Fruit fly (Drosophila melanogaster) whole organism, embryonic: ENCODE data around the gene AnxB9.
A peak's percentile ranks its signal among the peaks of the same experiment; 100 is the strongest.

Experiments
- CG10366 ChIP-seq: fragments of 200-800 bp; sonication (Bioruptor generic); IDR thresholded peaks from 2 replicates; pipeline ENCODE4 v1.3.6; 2022; ENCODE audit warnings: missing biosample characterization, missing genetic modification characterization
- CG11723 ChIP-seq: fragments of 200-800 bp; sonication (Bioruptor generic); optimal IDR thresholded peaks from 2 replicates; lab custom pipeline; 2017; ENCODE audit warnings: missing biosample characterization, mild to moderate bottlenecking, missing genetic modification characterization
- CG12769 ChIP-seq: fragments of 200-800 bp; sonication (Bioruptor generic); optimal IDR thresholded peaks from 2 replicates; lab custom pipeline; 2019; ENCODE audit warnings: missing biosample characterization, mild to moderate bottlenecking, missing genetic modification characterization, moderate library complexity
- CG13296 ChIP-seq: fragments of 200-800 bp; sonication (Bioruptor generic); optimal IDR thresholded peaks from 3 replicates; lab custom pipeline; 2018; ENCODE audit warnings: missing biosample characterization, mild to moderate bottlenecking, missing genetic modification characterization
- CG13624 ChIP-seq: fragments of 200-800 bp; sonication (Bioruptor generic); optimal IDR thresholded peaks from 2 replicates; lab custom pipeline; 2016; ENCODE audit warnings: missing biosample characterization, missing genetic modification characterization
- CG13894 ChIP-seq: fragments of 200-800 bp; sonication (Bioruptor generic); optimal IDR thresholded peaks from 3 replicates; lab custom pipeline; 2018; ENCODE audit warnings: missing biosample characterization, mild to moderate bottlenecking, missing genetic modification characterization, moderate library complexity
- CG14860 ChIP-seq: fragments of 200-800 bp; sonication (Bioruptor generic); IDR thresholded peaks from 3 replicates; pipeline ENCODE4 v1.3.6; 2022; ENCODE audit warnings: missing biosample characterization, missing genetic modification characterization; ENCODE audit not compliant: partially characterized antibody
- CG16813 ChIP-seq: fragments of 200-800 bp; sonication (Bioruptor generic); IDR thresholded peaks from 3 replicates; pipeline ENCODE4 v1.3.6; 2022; ENCODE audit warnings: missing biosample characterization, missing genetic modification characterization; ENCODE audit not compliant: partially characterized antibody
- CG17912 ChIP-seq: fragments of 200-800 bp; sonication (Bioruptor generic); optimal IDR thresholded peaks from 2 replicates; lab custom pipeline; 2018; ENCODE audit warnings: missing biosample characterization, mild to moderate bottlenecking, missing genetic modification characterization
- CG2199 ChIP-seq: fragments of 200-800 bp; sonication (Bioruptor generic); IDR thresholded peaks from 3 replicates; pipeline ENCODE4 v1.3.6; 2022; ENCODE audit warnings: missing biosample characterization, missing genetic modification characterization
- CG2875 ChIP-seq: fragments of 200-800 bp; sonication (Bioruptor generic); optimal IDR thresholded peaks from 2 replicates; lab custom pipeline; 2017; ENCODE audit warnings: missing biosample characterization, mild to moderate bottlenecking, missing genetic modification characterization, missing genetic modification reagents
- CG33213 ChIP-seq: fragments of 200-800 bp; sonication (Bioruptor generic); optimal IDR thresholded peaks from 3 replicates; lab custom pipeline; 2016; ENCODE audit warnings: missing biosample characterization, missing genetic modification characterization
- CG3407 ChIP-seq: fragments of 200-800 bp; sonication (Bioruptor generic); optimal IDR thresholded peaks from 2 replicates; lab custom pipeline; 2018; ENCODE audit warnings: missing biosample characterization, mild to moderate bottlenecking, missing genetic modification characterization
- CG4617 ChIP-seq: fragments of 200-800 bp; sonication (Bioruptor generic); optimal IDR thresholded peaks from 3 replicates; lab custom pipeline; 2016; ENCODE audit warnings: missing biosample characterization, missing genetic modification characterization, borderline replicate concordance
- CG6813 ChIP-seq: fragments of 200-800 bp; sonication (Bioruptor generic); optimal IDR thresholded peaks from 2 replicates; lab custom pipeline; 2017; ENCODE audit warnings: missing biosample characterization, missing genetic modification characterization, mild to moderate bottlenecking, moderate library complexity, missing genetic modification reagents
- CG8290 ChIP-seq, 3 experiments: fragments of 200-800 bp; sonication (Bioruptor generic); optimal IDR thresholded peaks; 2 replicates each; lab custom pipeline; 2016 to 2019; ENCODE audit warnings: missing biosample characterization in 3 of 3, missing genetic modification characterization in 3 of 3, mild to moderate bottlenecking in 2 of 3, moderate library complexity in 1 of 3
- Dad ChIP-seq: fragments of 200-800 bp; sonication (Bioruptor generic); optimal IDR thresholded peaks from 3 replicates; lab custom pipeline; 2016; ENCODE audit warnings: missing biosample characterization, missing genetic modification characterization
- Ets65A ChIP-seq: fragments of 200-800 bp; sonication (Bioruptor generic); peaks from one replicate; lab custom pipeline; 2016; ENCODE audit warnings: missing biosample characterization, missing genetic modification characterization
- Fer1 ChIP-seq: fragments of 200-800 bp; sonication (Bioruptor generic); optimal IDR thresholded peaks from 2 replicates; lab custom pipeline; 2017; ENCODE audit warnings: missing biosample characterization, mild to moderate bottlenecking, missing genetic modification characterization
- Lim3 ChIP-seq: fragments of 200-800 bp; sonication (Bioruptor generic); IDR thresholded peaks from 2 replicates; pipeline ENCODE4 v1.3.6; 2022; ENCODE audit warnings: missing biosample characterization, missing genetic modification characterization
- Myb ChIP-seq: fragments of 200-800 bp; sonication (Bioruptor generic); optimal IDR thresholded peaks from 2 replicates; lab custom pipeline; 2016; ENCODE audit warnings: missing biosample characterization, missing genetic modification characterization
- NfI ChIP-seq: fragments of 200-800 bp; sonication (Bioruptor generic); optimal IDR thresholded peaks from 3 replicates; lab custom pipeline; 2018; ENCODE audit warnings: missing biosample characterization, mild to moderate bottlenecking, missing genetic modification characterization, moderate library complexity
- Rfx ChIP-seq: fragments of 200-800 bp; sonication (Bioruptor generic); IDR thresholded peaks from 2 replicates; pipeline ENCODE4 v1.3.6; 2022; ENCODE audit warnings: missing biosample characterization, missing genetic modification characterization
- Scr ChIP-seq: fragments of 200-800 bp; sonication (Bioruptor generic); IDR thresholded peaks from 2 replicates; pipeline ENCODE4 v1.3.6; 2022; ENCODE audit warnings: missing biosample characterization, missing genetic modification characterization; ENCODE audit not compliant: partially characterized antibody
- Sry-δ ChIP-seq: fragments of 200-800 bp; sonication (Bioruptor generic); optimal IDR thresholded peaks from 2 replicates; lab custom pipeline; 2016; ENCODE audit warnings: missing biosample characterization, missing genetic modification characterization
- Ssrp ChIP-seq: fragments of 200-800 bp; sonication (Bioruptor generic); optimal IDR thresholded peaks from 2 replicates; lab custom pipeline; 2018; ENCODE audit warnings: missing biosample characterization, mild to moderate bottlenecking, missing genetic modification characterization, moderate library complexity
- aop ChIP-seq: fragments of 200-800 bp; sonication (Bioruptor generic); IDR thresholded peaks from 2 replicates; pipeline ENCODE4 v1.3.6; 2022; ENCODE audit warnings: missing biosample characterization, missing genetic modification characterization
- croc ChIP-seq: fragments of 200-800 bp; sonication (Bioruptor generic); conservative IDR thresholded peaks from 3 replicates; pipeline ENCODE4 v1.3.6; 2022; ENCODE audit warnings: missing biosample characterization, missing genetic modification characterization
- dmrt11E ChIP-seq: fragments of 200-800 bp; sonication (Bioruptor generic); optimal IDR thresholded peaks from 3 replicates; lab custom pipeline; 2018; ENCODE audit warnings: missing biosample characterization, mild to moderate bottlenecking, missing genetic modification characterization, moderate library complexity
- dpn ChIP-seq, 2 experiments: fragments of 200-800 bp; sonication (Bioruptor generic); optimal IDR thresholded peaks; 3 replicates each; lab custom pipeline; 2016; ENCODE audit warnings: missing biosample characterization in 2 of 2, missing genetic modification characterization in 2 of 2
- dysf ChIP-seq: fragments of 200-800 bp; sonication (Bioruptor generic); IDR thresholded peaks from 3 replicates; pipeline ENCODE4 v1.3.6; 2022; ENCODE audit warnings: missing biosample characterization, missing genetic modification characterization
- fd3F ChIP-seq: fragments of 200-800 bp; sonication (Bioruptor generic); optimal IDR thresholded peaks from 2 replicates; lab custom pipeline; 2018; ENCODE audit warnings: missing biosample characterization, mild to moderate bottlenecking, missing genetic modification characterization, moderate library complexity
- gcm ChIP-seq: fragments of 200-800 bp; sonication (Bioruptor generic); optimal IDR thresholded peaks from 2 replicates; lab custom pipeline; 2019; ENCODE audit warnings: missing biosample characterization, mild to moderate bottlenecking, missing genetic modification characterization, moderate library complexity
- h ChIP-seq: fragments of >200 bp; optimal IDR thresholded peaks from 2 replicates; lab custom pipeline; 2017
- ham ChIP-seq: fragments of 200-800 bp; sonication (Bioruptor generic); IDR thresholded peaks from 2 replicates; pipeline ENCODE4 v1.3.6; 2022; ENCODE audit warnings: missing biosample characterization, missing genetic modification characterization
- ken ChIP-seq: fragments of 200-800 bp; sonication (Bioruptor generic); IDR thresholded peaks from 3 replicates; pipeline ENCODE4 v1.3.6; 2022; ENCODE audit warnings: missing biosample characterization, missing genetic modification characterization
- nerfin-1 ChIP-seq: fragments of 200-800 bp; sonication (Bioruptor generic); optimal IDR thresholded peaks from 3 replicates; lab custom pipeline; 2019; ENCODE audit warnings: missing biosample characterization, mild to moderate bottlenecking, missing genetic modification characterization, moderate library complexity
- pho ChIP-seq: fragments of 200-800 bp; sonication (Bioruptor generic); optimal IDR thresholded peaks from 2 replicates; lab custom pipeline; 2016; ENCODE audit warnings: missing biosample characterization, missing genetic modification characterization
- pita ChIP-seq: fragments of 200-800 bp; sonication (Bioruptor generic); optimal IDR thresholded peaks from 2 replicates; lab custom pipeline; 2017; ENCODE audit warnings: missing biosample characterization, mild to moderate bottlenecking, missing genetic modification characterization
- pnt ChIP-seq: fragments of 200-800 bp; sonication (Bioruptor generic); optimal IDR thresholded peaks from 3 replicates; lab custom pipeline; 2016; ENCODE audit warnings: missing biosample characterization, missing genetic modification characterization
- prd ChIP-seq, 3 experiments: fragments of >200 bp in 2 of 3; fragments of 200-800 bp in 1 of 3; sonication (Bioruptor generic) in 1 of 3; optimal IDR thresholded peaks in 2 of 3; IDR thresholded peaks in 1 of 3; 2 replicates in 2 of 3; 3 replicates in 1 of 3; pipeline versions ENCODE4 v1.3.6 to Lab custom; 2017 to 2022; ENCODE audit warnings: missing biosample characterization in 1 of 3, missing genetic modification characterization in 1 of 3
- rib ChIP-seq: fragments of 200-800 bp; sonication (Bioruptor generic); IDR thresholded peaks from 2 replicates; pipeline ENCODE4 v1.3.6; 2022; ENCODE audit warnings: missing biosample characterization, missing genetic modification characterization
- sug ChIP-seq: fragments of 200-800 bp; optimal IDR thresholded peaks from 2 replicates; lab custom pipeline; 2019; ENCODE audit warnings: missing biosample characterization, mild to moderate bottlenecking, missing genetic modification characterization, moderate library complexity
- toy ChIP-seq: fragments of 200-800 bp; sonication (Bioruptor generic); IDR thresholded peaks from 2 replicates; pipeline ENCODE4 v1.3.6; 2022; ENCODE audit warnings: missing biosample characterization, missing genetic modification characterization
- usp ChIP-seq: fragments of >200 bp; optimal IDR thresholded peaks from 2 replicates; lab custom pipeline; 2017; ENCODE audit warnings: missing biosample characterization, missing genetic modification characterization
- vnd ChIP-seq: fragments of 200-800 bp; sonication (Bioruptor generic); IDR thresholded peaks from 3 replicates; pipeline ENCODE4 v1.3.6; 2022; ENCODE audit warnings: missing biosample characterization, missing genetic modification characterization; ENCODE audit not compliant: partially characterized antibody
- wdn ChIP-seq: fragments of 200-800 bp; sonication (Bioruptor generic); IDR thresholded peaks from 2 replicates; pipeline ENCODE4 v1.3.6; 2022; ENCODE audit warnings: missing biosample characterization, missing genetic modification characterization
- zen ChIP-seq: fragments of 200-800 bp; sonication (Bioruptor generic); optimal IDR thresholded peaks from 3 replicates; lab custom pipeline; 2018; ENCODE audit warnings: missing biosample characterization, mild to moderate bottlenecking, missing genetic modification characterization, moderate library complexity

The AnxB9 gene

dm6 chr3R:21064000-21064924 lies 779 bp upstream of the AnxB9 start, which contains the start of gene Cortactin (continued):
- TF ChIP-seq sug (tag; lab: Kevin White, UChicago) (peak; percentile 32), vnd (GFP tag; lab: Robert Waterston, UW) (peak; percentile 82), rib (GFP tag; lab: Robert Waterston, UW) (0 out of 2 replicates have a peak, but pooled peaks have one; percentile 15), CG13624 (GFP tag; lab: Kevin White, UChicago) (peak; percentile 22), CG11723 (GFP tag; lab: Kevin White, UChicago) (no peak), dysf (GFP tag; lab: Robert Waterston, UW) (no peak), CG10366 (GFP tag; lab: Robert Waterston, UW) (no peak), croc (GFP tag; lab: Robert Waterston, UW) (no peak), pho (GFP tag; lab: Kevin White, UChicago) (no peak), CG4617 (GFP tag; lab: Kevin White, UChicago) (peak; percentile 61), CG12769 (tag; lab: Kevin White, UChicago) (peak; percentile 45), CG6813 (GFP tag; lab: Kevin White, UChicago) (no peak), dmrt11E (tag; lab: Kevin White, UChicago) (no peak), Scr (GFP tag; lab: Robert Waterston, UW) (peak; percentile 87), CG2199 (peak; percentile 44; the same call in 1 of the 3 replicates), h (lab: Kevin White, UChicago) (no peak), toy (GFP tag; lab: Robert Waterston, UW) (no peak), wdn (no peak), CG17912 (GFP tag; lab: Kevin White, UChicago) (peak; percentile 34), usp (GFP tag; lab: Kevin White, UChicago) (no peak), CG8290 (GFP tag; optimal IDR thresholded peaks at IDR 0.05; lab: Kevin White, UChicago) (no peak), CG8290 (tag; optimal IDR thresholded peaks at IDR 0.05; lab: Kevin White, UChicago) (peak; percentile 68 to 86), dpn (GFP tag; optimal IDR thresholded peaks at IDR 0.05; lab: Kevin White, UChicago) (peak in 1 of 2 experiments; percentile 1), Dad (GFP tag; lab: Kevin White, UChicago) (no peak), prd (optimal IDR thresholded peaks at IDR 0.05; lab: Kevin White, UChicago) (no peak), prd (GFP tag; IDR thresholded peaks at IDR 0.05; lab: Robert Waterston, UW) (no peak), Rfx (GFP tag; lab: Robert Waterston, UW) (peak; percentile 42; the same call in 1 of the 2 replicates), Myb (GFP tag; lab: Kevin White, UChicago) (peak; percentile 67), CG16813 (peak; percentile 92), zen (tag; lab: Kevin White, UChicago) (peak; percentile 23), NfI (GFP tag; lab: Kevin White, UChicago) (no peak), gcm (no peak), pita (GFP tag; lab: Kevin White, UChicago) (no peak), Ets65A (peak; percentile 43), aop (GFP tag; lab: Robert Waterston, UW) (no peak; the same call in 1 of the 2 replicates), nerfin-1 (tag; lab: Kevin White, UChicago) (no peak), Lim3 (GFP tag; lab: Robert Waterston, UW) (no peak), fd3F (GFP tag; lab: Kevin White, UChicago) (no peak), ham (GFP tag; lab: Robert Waterston, UW) (no peak), CG13894 (tag; lab: Kevin White, UChicago) (peak; percentile 51), CG14860 (GFP tag; lab: Robert Waterston, UW) (peak; percentile 86), ken (GFP tag; lab: Robert Waterston, UW) (no peak), CG3407 (GFP tag; lab: Kevin White, UChicago) (no peak), CG2875 (GFP tag; lab: Kevin White, UChicago) (no peak), Ssrp (tag; lab: Kevin White, UChicago) (no peak), CG13296 (GFP tag; lab: Kevin White, UChicago) (no peak), pnt (GFP tag; lab: Kevin White, UChicago) (no peak), Sry-δ (GFP tag; lab: Kevin White, UChicago) (peak; percentile 84), CG33213 (peak; percentile 32), Fer1 (GFP tag; lab: Kevin White, UChicago) (no peak)
